Fruit fly (Drosophila melanogaster): ENCODE measurements around the gene CG12420.

- TF ChIP-seq usp (GFP tag; optimal IDR thresholded peaks at IDR 0.05): no peak
- TF ChIP-seq Dll (optimal IDR thresholded peaks at IDR 0.05): no peak
- TF ChIP-seq psq (optimal IDR thresholded peaks at IDR 0.05): no peak
- TF ChIP-seq EcR (GFP tag; optimal IDR thresholded peaks at IDR 0.05): no peak
- TF ChIP-seq pan (optimal IDR thresholded peaks at IDR 0.05): no peak
- no peak for TF ChIP-seq CG8478 (optimal IDR thresholded peaks at IDR 0.05)
These were observed 15.8 kb upstream of the CG12420 start for dm6 chr3R:10206740-10207139.

All from whole organism.